Fruit fly (Drosophila melanogaster) whole organism, embryonic: ENCODE measurements around the gene mib2.

Experiments used
- Adf1 ChIP-seq: fragments of 200-800 bp; sonication (Bioruptor generic); IDR thresholded peaks from 2 replicates; pipeline ENCODE4 v1.3.6; 2022; ENCODE audit warnings: missing biosample characterization, missing genetic modification characterization
- B-H2 ChIP-seq: fragments of 200-800 bp; sonication (Bioruptor generic); optimal IDR thresholded peaks from 2 replicates; lab custom pipeline; 2018; ENCODE audit warnings: missing biosample characterization, mild to moderate bottlenecking, missing genetic modification characterization
- CG10147 ChIP-seq: fragments of 200-800 bp; sonication (Bioruptor generic); optimal IDR thresholded peaks from 2 replicates; lab custom pipeline; 2019; ENCODE audit warnings: missing biosample characterization, mild to moderate bottlenecking, missing genetic modification characterization, moderate library complexity
- CG1024 ChIP-seq: fragments of 200-800 bp; sonication (Bioruptor generic); IDR thresholded peaks from 2 replicates; pipeline ENCODE4 v1.3.6; 2022; ENCODE audit warnings: missing biosample characterization, missing genetic modification characterization
- CG11456 ChIP-seq: fragments of 200-800 bp; sonication (Bioruptor generic); IDR thresholded peaks from 3 replicates; pipeline ENCODE4 v1.3.6; 2022; ENCODE audit warnings: missing biosample characterization, missing genetic modification characterization
- CG11504 ChIP-seq: fragments of 200-800 bp; sonication (Bioruptor generic); optimal IDR thresholded peaks from 3 replicates; lab custom pipeline; 2019; ENCODE audit warnings: missing biosample characterization, mild to moderate bottlenecking, missing genetic modification characterization, moderate library complexity
- CG12155 ChIP-seq: fragments of 200-800 bp; sonication (Bioruptor generic); optimal IDR thresholded peaks from 3 replicates; lab custom pipeline; 2016; ENCODE audit warnings: missing biosample characterization, missing genetic modification characterization
- CG12219 ChIP-seq: fragments of 200-800 bp; sonication (Bioruptor generic); optimal IDR thresholded peaks from 3 replicates; lab custom pipeline; 2018; ENCODE audit warnings: missing biosample characterization, mild to moderate bottlenecking, missing genetic modification characterization
- CG12391 ChIP-seq: fragments of 200-800 bp; sonication (Bioruptor generic); optimal IDR thresholded peaks from 3 replicates; lab custom pipeline; 2018; ENCODE audit warnings: missing biosample characterization, mild to moderate bottlenecking, missing genetic modification characterization, moderate library complexity
- CG13296 ChIP-seq: fragments of 200-800 bp; sonication (Bioruptor generic); optimal IDR thresholded peaks from 3 replicates; lab custom pipeline; 2018; ENCODE audit warnings: missing biosample characterization, mild to moderate bottlenecking, missing genetic modification characterization
- CG15011 ChIP-seq: fragments of 200-800 bp; sonication (Bioruptor generic); optimal IDR thresholded peaks from 3 replicates; lab custom pipeline; 2018; ENCODE audit warnings: missing biosample characterization, mild to moderate bottlenecking, missing genetic modification characterization
- CG15514 ChIP-seq: fragments of 200-800 bp; sonication (Bioruptor generic); optimal IDR thresholded peaks from 3 replicates; lab custom pipeline; 2017; ENCODE audit warnings: missing biosample characterization, missing genetic modification characterization, mild to moderate bottlenecking, moderate library complexity, missing genetic modification reagents
- CG17328 ChIP-seq: fragments of 200-800 bp; sonication (Bioruptor generic); IDR thresholded peaks from 2 replicates; pipeline ENCODE4 v1.3.6; 2022; ENCODE audit warnings: missing biosample characterization, missing genetic modification characterization
- CG17829 ChIP-seq: fragments of 200-800 bp; optimal IDR thresholded peaks from 2 replicates; lab custom pipeline; 2019; ENCODE audit warnings: missing biosample characterization, mild to moderate bottlenecking, missing genetic modification characterization, moderate library complexity
- CG32532 ChIP-seq: fragments of 200-800 bp; sonication (Bioruptor generic); IDR thresholded peaks from 2 replicates; pipeline ENCODE4 v1.3.6; 2022; ENCODE audit warnings: missing biosample characterization, missing genetic modification characterization
- CG3281 ChIP-seq: fragments of 200-800 bp; sonication (Bioruptor generic); optimal IDR thresholded peaks from 3 replicates; lab custom pipeline; 2017; ENCODE audit warnings: missing biosample characterization, mild to moderate bottlenecking, missing genetic modification characterization
- CG34422 ChIP-seq: fragments of 200-800 bp; sonication (Bioruptor generic); IDR thresholded peaks from 3 replicates; pipeline ENCODE4 v1.3.6; 2022; ENCODE audit warnings: missing biosample characterization, missing genetic modification characterization
- CG6765 ChIP-seq: fragments of 200-800 bp; sonication (Bioruptor generic); optimal IDR thresholded peaks from 3 replicates; lab custom pipeline; 2017; ENCODE audit warnings: missing biosample characterization, mild to moderate bottlenecking, missing genetic modification characterization
- CG6854 ChIP-seq: fragments of 200-800 bp; sonication (Bioruptor generic); optimal IDR thresholded peaks from 3 replicates; lab custom pipeline; 2017; ENCODE audit warnings: missing biosample characterization, mild to moderate bottlenecking, missing genetic modification characterization
- CG7839 ChIP-seq: fragments of 200-800 bp; sonication (Bioruptor generic); optimal IDR thresholded peaks from 3 replicates; lab custom pipeline; 2018; ENCODE audit warnings: missing biosample characterization, mild to moderate bottlenecking, missing genetic modification characterization, moderate library complexity
- CG8765 ChIP-seq: fragments of 200-800 bp; sonication (Bioruptor generic); IDR thresholded peaks from 2 replicates; pipeline ENCODE4 v1.3.6; 2022; ENCODE audit warnings: missing biosample characterization, missing genetic modification characterization
- Deaf1 ChIP-seq: fragments of 200-800 bp; optimal IDR thresholded peaks from 3 replicates; lab custom pipeline; 2019; ENCODE audit warnings: missing biosample characterization, mild to moderate bottlenecking, missing genetic modification characterization, moderate library complexity
- Dip2 ChIP-seq: fragments of 200-800 bp; sonication (Bioruptor generic); IDR thresholded peaks from 2 replicates; pipeline ENCODE4 v1.3.6; 2022; ENCODE audit warnings: missing biosample characterization, missing genetic modification characterization
- Gsc ChIP-seq: fragments of 200-800 bp; sonication (Bioruptor generic); IDR thresholded peaks from 2 replicates; pipeline ENCODE4 v1.3.6; 2022; ENCODE audit warnings: missing biosample characterization, missing genetic modification characterization
- Med ChIP-seq: fragments of 200-800 bp; sonication (Bioruptor generic); peaks from one replicate; lab custom pipeline; 2016; ENCODE audit warnings: missing biosample characterization, missing genetic modification characterization, mild to moderate bottlenecking, inconsistent platforms, moderate library complexity
- Rx ChIP-seq: fragments of 200-800 bp; sonication (Bioruptor generic); IDR thresholded peaks from 2 replicates; pipeline ENCODE4 v1.3.6; 2022; ENCODE audit warnings: missing biosample characterization, missing genetic modification characterization
- Scr ChIP-seq: fragments of 200-800 bp; sonication (Bioruptor generic); IDR thresholded peaks from 2 replicates; pipeline ENCODE4 v1.3.6; 2022; ENCODE audit warnings: missing biosample characterization, missing genetic modification characterization; ENCODE audit not compliant: partially characterized antibody
- Sox100B ChIP-seq: fragments of 200-800 bp; sonication (Bioruptor generic); optimal IDR thresholded peaks from 3 replicates; lab custom pipeline; 2018; ENCODE audit warnings: missing biosample characterization, mild to moderate bottlenecking, missing genetic modification characterization
- TFAM ChIP-seq: fragments of 200-800 bp; sonication (Bioruptor generic); optimal IDR thresholded peaks from 2 replicates; lab custom pipeline; 2017; ENCODE audit warnings: missing biosample characterization, missing genetic modification characterization, inconsistent platforms
- Xrp1 ChIP-seq: fragments of 200-800 bp; sonication (Bioruptor generic); IDR thresholded peaks from 2 replicates; pipeline ENCODE4 v1.3.6; 2022; ENCODE audit warnings: missing biosample characterization, missing genetic modification characterization
- bcd ChIP-seq: fragments of 200-800 bp; sonication (Bioruptor generic); optimal IDR thresholded peaks from 2 replicates; lab custom pipeline; 2017; ENCODE audit warnings: missing biosample characterization, mild to moderate bottlenecking, missing genetic modification characterization
- cad ChIP-seq: fragments of >200 bp; optimal IDR thresholded peaks from 2 replicates; lab custom pipeline; 2017; ENCODE audit warnings: missing biosample characterization, missing genetic modification characterization
- crp ChIP-seq, 2 experiments: fragments of 200-800 bp; sonication (Bioruptor generic); optimal IDR thresholded peaks; 2 replicates in 1 of 2; 3 replicates in 1 of 2; lab custom pipeline; 2017; ENCODE audit warnings: missing biosample characterization in 2 of 2, missing genetic modification characterization in 2 of 2, mild to moderate bottlenecking in 1 of 2, moderate library complexity in 1 of 2
- cwo ChIP-seq: fragments of 200-800 bp; sonication (Bioruptor generic); optimal IDR thresholded peaks from 3 replicates; lab custom pipeline; 2017; ENCODE audit warnings: missing biosample characterization, missing genetic modification characterization, mild to moderate bottlenecking, moderate library complexity, missing genetic modification reagents
- eve ChIP-seq, 2 experiments: fragments of >200 bp; optimal IDR thresholded peaks; 2 replicates each; lab custom pipeline; 2017; ENCODE audit warnings: missing biosample characterization in 2 of 2, missing genetic modification characterization in 2 of 2
- exex ChIP-seq: fragments of 200-800 bp; sonication (Bioruptor generic); optimal IDR thresholded peaks from 4 replicates; lab custom pipeline; 2018; ENCODE audit warnings: missing biosample characterization, mild to moderate bottlenecking, missing genetic modification characterization, moderate library complexity
- fru ChIP-seq: fragments of >200 bp; optimal IDR thresholded peaks from 2 replicates; lab custom pipeline; 2017
- grau ChIP-seq: fragments of 200-800 bp; optimal IDR thresholded peaks from 3 replicates; lab custom pipeline; 2019; ENCODE audit warnings: missing biosample characterization, mild to moderate bottlenecking, missing genetic modification characterization, moderate library complexity
- grn ChIP-seq: fragments of 200-800 bp; sonication (Bioruptor generic); optimal IDR thresholded peaks from 3 replicates; lab custom pipeline; 2017; ENCODE audit warnings: missing biosample characterization, missing genetic modification characterization
- gro ChIP-seq: fragments of 200-800 bp; sonication (Bioruptor generic); optimal IDR thresholded peaks from 2 replicates; lab custom pipeline; 2016; ENCODE audit warnings: missing biosample characterization, missing genetic modification characterization
- hkb ChIP-seq, 2 experiments: fragments of 200-800 bp in 1 of 2; fragments of >200 bp in 1 of 2; sonication (Bioruptor generic) in 1 of 2; IDR thresholded peaks in 1 of 2; optimal IDR thresholded peaks in 1 of 2; 2 replicates each; pipeline versions ENCODE4 v1.3.6 to Lab custom; 2017 to 2022; ENCODE audit warnings: missing biosample characterization in 1 of 2, missing genetic modification characterization in 1 of 2
- lbe ChIP-seq: fragments of 200-800 bp; sonication (Bioruptor generic); optimal IDR thresholded peaks from 2 replicates; lab custom pipeline; 2016; ENCODE audit warnings: missing biosample characterization, mild to moderate bottlenecking, missing genetic modification characterization
- lilli ChIP-seq: fragments of 200-800 bp; sonication (Bioruptor generic); optimal IDR thresholded peaks from 3 replicates; lab custom pipeline; 2016; ENCODE audit warnings: missing biosample characterization, missing genetic modification characterization
- nerfin-2 ChIP-seq: fragments of 200-800 bp; sonication (Bioruptor generic); IDR thresholded peaks from 2 replicates; pipeline ENCODE4 v1.3.6; 2022; ENCODE audit warnings: missing biosample characterization, missing genetic modification characterization; ENCODE audit not compliant: partially characterized antibody
- pan ChIP-seq, 4 experiments: fragments of >200 bp in 3 of 4; fragments of 200-800 bp in 1 of 4; sonication (Bioruptor generic) in 1 of 4; optimal IDR thresholded peaks in 3 of 4; IDR thresholded peaks in 1 of 4; 2 replicates each; pipeline versions ENCODE4 v1.3.6 to Lab custom; 2017 to 2022; ENCODE audit warnings: missing biosample characterization in 2 of 4, missing genetic modification characterization in 2 of 4, mixed read lengths in 1 of 4
- scrt ChIP-seq: fragments of 200-800 bp; sonication (Bioruptor generic); optimal IDR thresholded peaks from 2 replicates; lab custom pipeline; 2018; ENCODE audit warnings: missing biosample characterization, mild to moderate bottlenecking, missing genetic modification characterization, moderate library complexity
- slbo ChIP-seq: fragments of 200-800 bp; sonication (Bioruptor generic); IDR thresholded peaks from 2 replicates; pipeline ENCODE4 v1.3.6; 2022; ENCODE audit warnings: missing biosample characterization, missing genetic modification characterization
- sob ChIP-seq: fragments of 200-800 bp; sonication (Bioruptor generic); IDR thresholded peaks from 2 replicates; pipeline ENCODE4 v1.3.6; 2022; ENCODE audit warnings: missing biosample characterization, missing genetic modification characterization
- sr ChIP-seq: fragments of 200-800 bp; sonication (Bioruptor generic); IDR thresholded peaks from 3 replicates; pipeline ENCODE4 v1.3.6; 2022; ENCODE audit warnings: missing biosample characterization, missing genetic modification characterization
- sug ChIP-seq: fragments of 200-800 bp; optimal IDR thresholded peaks from 2 replicates; lab custom pipeline; 2019; ENCODE audit warnings: missing biosample characterization, mild to moderate bottlenecking, missing genetic modification characterization, moderate library complexity

mib2 gene

DNA sequence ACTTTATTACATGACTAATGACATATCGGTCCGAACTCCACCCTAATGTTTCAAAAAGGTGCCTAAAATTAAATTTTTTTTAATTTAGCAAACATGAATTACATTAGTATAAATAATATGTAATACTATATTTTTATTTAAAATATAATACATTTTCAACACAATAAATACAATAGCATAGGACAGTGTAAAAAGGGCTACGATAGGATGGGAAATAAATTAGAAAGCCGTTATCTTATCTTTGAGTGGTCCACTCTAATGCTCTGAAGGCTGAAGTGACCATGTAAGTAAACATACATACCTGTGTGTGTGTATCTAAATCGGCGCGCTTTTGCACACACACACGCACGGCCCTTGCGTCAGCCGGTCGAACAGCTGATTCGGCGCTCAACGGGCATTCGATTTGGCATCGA is 31.3 kb upstream of the mib2 start, which contains the start of gene CG31793 (continued):
- peak; percentile 7 for TF ChIP-seq CG12219 (GFP tag; lab: Kevin White, UChicago)
- peak; percentile 33 for TF ChIP-seq scrt (GFP tag; lab: Kevin White, UChicago)
- TF ChIP-seq lbe (GFP tag; lab: Kevin White, UChicago), result peak; percentile 54
- no peak for TF ChIP-seq CG17328
- TF ChIP-seq hkb (optimal IDR thresholded peaks at IDR 0.05; lab: Kevin White, UChicago), result no peak
- TF ChIP-seq hkb (GFP tag; IDR thresholded peaks at IDR 0.05; lab: Robert Waterston, UW), result peak; percentile 63
- no peak for TF ChIP-seq Gsc
- no peak for TF ChIP-seq sr
- peak; percentile 26; the same call in 1 of the 2 replicates for TF ChIP-seq Adf1 (GFP tag; lab: Robert Waterston, UW)
- TF ChIP-seq gro (GFP tag; lab: Kevin White, UChicago), result peak; percentile 28
- peak; percentile 41; the same call in 1 of the 2 replicates for TF ChIP-seq sob (GFP tag; lab: Robert Waterston, UW)
- peak; percentile 84 for TF ChIP-seq Med (GFP tag; lab: Kevin White, UChicago)
- TF ChIP-seq pan (optimal IDR thresholded peaks at IDR 0.05; lab: Kevin White, UChicago), result no peak
- TF ChIP-seq pan (GFP tag; optimal IDR thresholded peaks at IDR 0.05 in 1 of 2, IDR thresholded peaks at IDR 0.05 in 1 of 2), result peak in 1 of 2 experiments; percentile 63
- TF ChIP-seq nerfin-2 (GFP tag; lab: Robert Waterston, UW), result no peak
- peak; percentile 68 for TF ChIP-seq exex (tag; lab: Kevin White, UChicago)
- peak; percentile 59 for TF ChIP-seq CG12391 (tag; lab: Kevin White, UChicago)
- peak; percentile 76 for TF ChIP-seq CG3281 (GFP tag; lab: Kevin White, UChicago)
- peak; percentile 76 for TF ChIP-seq CG13296 (GFP tag; lab: Kevin White, UChicago)
- peak; percentile 49 for TF ChIP-seq B-H2 (GFP tag; lab: Kevin White, UChicago)
- TF ChIP-seq cwo (GFP tag; lab: Kevin White, UChicago), result peak; percentile 73
- peak; percentile 32 for TF ChIP-seq CG12155 (GFP tag; lab: Kevin White, UChicago)
- no peak for TF ChIP-seq Dip2 (GFP tag; lab: Robert Waterston, UW)
- no peak for TF ChIP-seq TFAM (GFP tag; lab: Kevin White, UChicago)
- peak; percentile 47; the same call in 1 of the 2 replicates for TF ChIP-seq slbo
- TF ChIP-seq CG32532 (GFP tag; lab: Robert Waterston, UW), result peak; percentile 71; the same call in 1 of the 2 replicates
- peak; percentile 53; the same call in 1 of the 3 replicates for TF ChIP-seq CG11456
- TF ChIP-seq CG34422, result peak; percentile 42; the same call in 1 of the 3 replicates
- TF ChIP-seq CG7839 (tag; lab: Kevin White, UChicago), result peak; percentile 65
- TF ChIP-seq Xrp1 (GFP tag; lab: Robert Waterston, UW), result peak; percentile 44; the same call in 1 of the 2 replicates
- no peak for TF ChIP-seq grn (GFP tag; lab: Kevin White, UChicago)
- peak; percentile 72 for TF ChIP-seq grau (tag; lab: Kevin White, UChicago)
- peak; percentile 13 for TF ChIP-seq CG6765
- TF ChIP-seq eve (GFP tag; optimal IDR thresholded peaks at IDR 0.05; lab: Kevin White, UChicago), result no peak
- peak; percentile 41 for TF ChIP-seq Sox100B (GFP tag; lab: Kevin White, UChicago)
- TF ChIP-seq CG15514 (GFP tag; lab: Kevin White, UChicago), result peak; percentile 59
- no peak for TF ChIP-seq CG8765 (GFP tag; lab: Robert Waterston, UW)
- no peak for TF ChIP-seq fru (lab: Kevin White, UChicago)
- peak; percentile 67 for TF ChIP-seq CG10147 (GFP tag; lab: Kevin White, UChicago)
- TF ChIP-seq Deaf1 (tag; lab: Kevin White, UChicago), result peak; percentile 42
- TF ChIP-seq CG11504 (tag; lab: Kevin White, UChicago), result peak; percentile 68
- no peak for TF ChIP-seq CG1024 (GFP tag; lab: Robert Waterston, UW)
- TF ChIP-seq crp (GFP tag; optimal IDR thresholded peaks at IDR 0.05; lab: Kevin White, UChicago), result peak in 1 of 2 experiments; percentile 81
- peak; percentile 31 for TF ChIP-seq bcd (GFP tag; lab: Kevin White, UChicago)
- TF ChIP-seq sug (tag; lab: Kevin White, UChicago), result peak; percentile 68
- TF ChIP-seq cad, result no peak
- peak; percentile 5 for TF ChIP-seq CG15011 (GFP tag; lab: Kevin White, UChicago)
- peak; percentile 46 for TF ChIP-seq CG17829 (tag; lab: Kevin White, UChicago)
- peak; percentile 25 for TF ChIP-seq lilli (GFP tag; lab: Kevin White, UChicago)
- peak; percentile 56 for TF ChIP-seq CG6854 (GFP tag; lab: Kevin White, UChicago)
- TF ChIP-seq Scr, result no peak
- no peak for TF ChIP-seq Rx
